Worm (Caenorhabditis elegans): Measurements from ENCODE around the gene tap-1.

tap-1 gene

DNA sequence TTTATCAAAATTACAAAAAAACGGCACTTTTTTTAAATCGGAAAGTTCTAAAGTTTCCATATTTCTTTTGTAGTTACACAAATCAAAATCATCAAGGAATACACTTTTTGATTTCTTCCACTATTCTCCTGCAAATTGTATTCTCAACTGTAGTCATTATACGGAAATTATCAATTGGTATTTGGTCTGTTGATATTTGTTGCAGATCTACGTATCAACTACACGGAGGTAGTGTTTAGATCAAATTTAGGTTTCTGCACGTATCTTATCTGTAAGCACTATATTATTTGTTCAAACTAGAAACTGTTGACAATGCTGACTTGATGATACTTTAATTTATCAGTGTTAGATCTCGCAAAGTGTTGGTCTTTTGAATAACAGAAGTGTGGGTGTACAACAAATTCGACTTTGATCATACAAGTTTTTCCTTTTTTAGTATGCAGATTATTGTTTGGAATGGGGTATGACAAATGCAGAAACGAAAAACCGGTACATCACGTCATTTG, 21.1 kb upstream of the tap-1 start:
- TF ChIP-seq tbx-2 (tag; optimal IDR thresholded peaks at IDR 0.05) (no peak), npax-4 (tag; optimal IDR thresholded peaks at IDR 0.05) (no peak), elt-2 (tag; optimal IDR thresholded peaks at IDR 0.05) (peak; percentile 14), dve-1 (tag; optimal IDR thresholded peaks at IDR 0.05) (peak; percentile 7)

DNA sequence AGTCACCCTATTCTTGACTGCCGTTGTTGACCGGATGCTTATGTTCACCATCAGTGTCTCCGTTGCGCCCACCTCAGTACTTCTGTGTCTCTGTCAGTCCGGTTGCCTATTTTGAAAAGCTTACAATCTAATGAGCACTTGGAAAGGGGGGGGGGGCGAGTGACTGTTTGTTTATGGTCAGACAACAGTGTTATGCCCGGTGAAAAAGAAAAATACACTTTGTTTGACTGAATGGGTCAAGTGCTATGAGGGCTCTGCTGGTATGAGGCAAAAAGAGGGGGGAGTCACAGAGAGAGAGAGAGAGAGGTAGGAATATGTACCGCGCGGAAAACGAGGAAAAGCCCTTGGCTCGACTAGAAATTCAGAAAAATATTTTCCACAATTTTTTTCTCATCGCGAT, 18.1 kb upstream of the tap-1 start:
- TF ChIP-seq fax-1 (tag; optimal IDR thresholded peaks at IDR 0.05) (no peak), ceh-22 (tag; optimal IDR thresholded peaks at IDR 0.05) (peak; percentile 70), tbx-2 (tag; optimal IDR thresholded peaks at IDR 0.05) (peak; percentile 43), pha-2 (tag; optimal IDR thresholded peaks at IDR 0.05) (peak; percentile 65)

DNA sequence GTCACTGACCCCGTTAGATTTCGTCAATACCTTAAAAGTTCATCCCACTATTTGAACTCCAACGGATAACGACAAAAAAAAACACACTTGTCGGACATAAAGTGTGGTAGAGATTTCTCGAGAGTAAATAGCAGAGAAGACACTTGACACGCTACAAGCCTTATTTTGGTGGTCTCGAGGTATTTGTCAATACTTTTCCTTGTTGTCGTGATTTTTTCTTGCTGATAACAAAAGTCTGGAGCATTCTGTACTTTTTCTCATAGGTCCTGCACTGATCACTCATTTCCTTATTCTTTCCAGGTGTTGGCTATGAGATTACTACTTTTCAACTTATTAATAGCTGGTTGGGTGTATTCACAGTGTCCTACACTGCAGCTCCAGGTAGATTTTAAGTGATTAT, 17.0 kb upstream of the tap-1 start, which contains the start of gene lron-1:
lron-1 (plus strand) TSS at position 301 of the 400 bp plus-strand sequence.
- TF ChIP-seq pqm-1 (tag; optimal IDR thresholded peaks at IDR 0.05) (no peak), lim-6 (tag; optimal IDR thresholded peaks at IDR 0.05) (no peak), unc-3 (GFP tag; conservative IDR thresholded peaks at IDR 0.05) (no peak), unc-3 (tag; optimal IDR thresholded peaks at IDR 0.05) (no peak), nhr-11 (tag; optimal IDR thresholded peaks at IDR 0.05) (no peak), ceh-48 (tag; optimal IDR thresholded peaks at IDR 0.05) (no peak), ceh-34 (tag; optimal IDR thresholded peaks at IDR 0.05) (no peak), ceh-31 (tag; optimal IDR thresholded peaks at IDR 0.05) (no peak), gmeb-2 (tag; optimal IDR thresholded peaks at IDR 0.05) (no peak), ceh-9 (tag; optimal IDR thresholded peaks at IDR 0.05) (no peak), zip-5 (tag; optimal IDR thresholded peaks at IDR 0.05) (no peak), pha-2 (tag; optimal IDR thresholded peaks at IDR 0.05) (no peak), pat-9 (tag; optimal IDR thresholded peaks at IDR 0.05) (no peak), fkh-10 (GFP tag; optimal IDR thresholded peaks at IDR 0.05) (no peak), hlh-13 (GFP tag; optimal IDR thresholded peaks at IDR 0.05) (no peak), pax-1 (tag; optimal IDR thresholded peaks at IDR 0.05) (no peak), ceh-18 (tag; optimal IDR thresholded peaks at IDR 0.05) (no peak), ztf-16 (tag; optimal IDR thresholded peaks at IDR 0.05) (no peak), K09A11.1 (tag; optimal IDR thresholded peaks at IDR 0.05; ENCODE audit: insufficient read depth) (no peak), elt-4 (tag; optimal IDR thresholded peaks at IDR 0.05) (no peak)

DNA sequence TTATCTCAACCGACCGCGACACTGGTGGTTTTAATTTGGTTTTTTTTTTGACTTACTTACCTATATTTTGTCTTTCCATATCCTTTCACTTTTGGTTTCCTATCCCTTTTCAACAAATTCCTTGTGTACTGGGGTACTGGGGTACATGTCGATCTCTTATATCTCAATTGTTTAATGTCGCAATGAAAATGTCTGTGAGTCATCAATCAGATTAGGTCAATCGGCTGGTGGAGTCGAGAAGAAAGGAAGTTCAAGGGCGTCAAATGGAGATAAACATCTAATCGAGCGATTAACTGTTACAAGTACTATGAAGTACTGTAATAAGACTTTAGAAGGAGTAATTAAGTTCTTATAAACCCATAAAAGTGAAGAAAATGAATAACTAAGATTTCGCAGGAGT, 13.5 kb upstream of the tap-1 start:
- TF ChIP-seq unc-55 (GFP tag; optimal IDR thresholded peaks at IDR 0.05): peak; percentile 68
- TF ChIP-seq ceh-2 (tag; optimal IDR thresholded peaks at IDR 0.05): no peak

DNA sequence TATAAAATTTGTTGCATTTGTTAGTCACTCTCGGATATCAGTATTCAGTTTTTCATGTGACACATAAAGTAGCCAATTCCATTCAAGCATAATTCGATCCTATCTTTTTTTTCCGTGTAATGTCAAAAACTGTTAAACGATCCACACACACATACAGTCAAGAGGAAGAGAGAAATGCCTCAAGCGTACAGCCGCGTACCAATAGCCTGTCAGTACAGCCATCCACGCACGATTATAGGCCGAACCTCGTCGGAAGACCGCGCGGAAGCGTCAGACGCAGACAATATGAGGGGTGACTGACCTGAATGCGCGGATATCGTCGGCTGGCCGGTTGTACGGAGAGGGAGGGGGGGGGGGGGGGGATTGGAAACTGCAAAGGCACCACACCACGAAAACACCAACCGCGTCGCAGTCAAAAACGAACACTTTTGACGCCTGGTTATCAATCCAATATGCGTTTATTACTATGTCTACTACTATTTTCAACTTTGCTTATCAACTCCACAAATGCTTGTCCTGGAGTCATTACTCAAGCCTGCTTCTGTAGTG, 11.8 kb upstream of the tap-1 start, which contains the start of gene let-4:
let-4 (plus strand) TSS at position 357 of the 549 bp plus-strand sequence.
- TF ChIP-seq nfya-1 (tag; optimal IDR thresholded peaks at IDR 0.05): peak; percentile 23
- TF ChIP-seq dve-1 (tag; optimal IDR thresholded peaks at IDR 0.05): no peak
- no peak for TF ChIP-seq ceh-9 (tag; optimal IDR thresholded peaks at IDR 0.05)

DNA sequence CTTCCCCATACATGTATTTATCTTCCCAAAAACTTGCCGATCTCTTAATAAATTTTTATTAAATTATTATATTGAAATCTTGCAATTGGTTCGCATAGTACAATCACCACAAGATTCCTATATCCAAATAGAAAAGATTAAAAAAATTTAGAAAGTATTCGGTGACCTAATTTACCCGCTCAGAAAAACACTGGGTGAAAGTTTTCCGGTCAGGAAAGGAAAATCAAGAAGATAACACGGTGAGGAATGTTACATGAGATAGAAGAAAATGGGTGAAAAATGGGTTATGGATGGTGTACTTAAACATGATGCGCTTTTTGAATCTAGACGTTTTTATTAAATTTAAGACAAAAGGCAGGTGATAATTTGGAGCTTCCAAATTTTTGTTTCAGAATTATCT, 8.6 kb upstream of the tap-1 start:
- TF ChIP-seq F13H6.1 (tag; optimal IDR thresholded peaks at IDR 0.05) (no peak), unc-55 (GFP tag; optimal IDR thresholded peaks at IDR 0.05) (no peak), hlh-13 (GFP tag; optimal IDR thresholded peaks at IDR 0.05) (no peak)

DNA sequence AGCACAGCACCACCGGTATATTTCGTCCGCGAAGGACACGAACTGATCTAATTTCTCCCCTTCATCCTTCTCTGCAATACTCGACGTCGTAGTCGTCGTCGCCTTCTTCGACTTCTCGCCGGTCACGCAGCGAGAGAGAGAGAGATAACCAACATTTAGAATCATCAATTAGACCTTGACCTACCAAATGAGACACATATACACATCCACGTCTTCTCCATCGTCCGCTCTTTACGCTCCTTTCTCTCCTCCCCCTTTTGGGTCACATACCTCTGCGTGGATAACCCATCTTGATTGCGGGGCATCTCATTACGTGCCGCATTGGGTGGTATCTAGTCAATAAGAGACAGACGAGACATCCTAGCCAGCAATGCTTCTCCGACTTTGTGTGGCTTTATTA, 8.0 kb upstream of the tap-1 start, which contains the start of gene sym-1:
sym-1 (plus strand) TSS at position 194 of the 400 bp plus-strand sequence.
- TF ChIP-seq ref-2 (tag; optimal IDR thresholded peaks at IDR 0.05) (peak; percentile 56), rnt-1 (tag; optimal IDR thresholded peaks at IDR 0.05) (peak; percentile 45), dve-1 (tag; optimal IDR thresholded peaks at IDR 0.05) (no peak), ceh-2 (tag; optimal IDR thresholded peaks at IDR 0.05) (peak; percentile 14)
